Worm (Caenorhabditis elegans) whole organism, young adult: Measurements from ENCODE around the gene H10E21.4.

Experiments used
- ets-4 ChIP-seq: fragments of 200-800 bp; sonication (Bioruptor generic); optimal IDR thresholded peaks from 2 replicates; lab custom pipeline; 2018; ENCODE audit warnings: mild to moderate bottlenecking, missing genetic modification characterization, missing compliant biosample characterization
- lag-1 ChIP-seq: fragments of 200-800 bp; sonication (Bioruptor generic); IDR thresholded peaks from 2 replicates; pipeline ENCODE4 v1.3.6; 2022; ENCODE audit warnings: missing genetic modification reagents, missing genetic modification characterization, missing compliant biosample characterization

DNA sequence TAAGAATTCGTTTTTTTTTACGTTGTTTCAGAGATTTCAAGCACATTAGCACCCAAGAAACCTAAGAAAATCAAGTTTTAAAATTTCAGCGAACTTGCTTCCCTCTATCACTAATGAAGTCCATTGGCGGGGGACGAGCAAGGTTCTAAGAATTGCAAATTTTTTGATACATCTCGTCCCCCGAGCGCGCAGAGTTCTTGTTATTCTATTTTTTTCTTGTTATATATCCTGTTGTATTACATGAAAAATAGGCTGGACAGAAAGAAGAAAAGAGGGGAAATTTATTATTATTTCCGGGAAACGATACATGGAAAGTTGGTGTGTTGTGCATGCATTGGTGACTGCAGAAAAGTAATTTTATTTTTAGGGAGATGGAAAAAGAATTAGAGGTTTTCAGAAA is 10.2 kb upstream of the H10E21.4 start:
- TF ChIP-seq lag-1 (no peak), ets-4 (GFP tag; lab: Kevin White, UChicago) (no peak)
